Fruit fly (Drosophila melanogaster) whole organism, embryonic: ENCODE data around the gene Noa36.

ENCODE experiments used
- Antp ChIP-seq: fragments of 200-800 bp; sonication (Bioruptor generic); optimal IDR thresholded peaks from 3 replicates; lab custom pipeline; 2016; ENCODE audit warnings: missing biosample characterization, missing genetic modification characterization
- Atf-2 ChIP-seq: fragments of 200-800 bp; sonication (Bioruptor generic); optimal IDR thresholded peaks from 2 replicates; lab custom pipeline; 2016; ENCODE audit warnings: missing biosample characterization, missing genetic modification characterization
- Atf6 ChIP-seq: fragments of 200-800 bp; sonication (Bioruptor generic); IDR thresholded peaks from 2 replicates; pipeline ENCODE4 v1.3.6; 2022; ENCODE audit warnings: missing biosample characterization, missing genetic modification characterization
- BEAF-32 ChIP-seq: fragments of 200-800 bp; sonication (Bioruptor generic); optimal IDR thresholded peaks from 3 replicates; lab custom pipeline; 2017; ENCODE audit warnings: missing biosample characterization, missing genetic modification characterization, mild to moderate bottlenecking, moderate library complexity, missing genetic modification reagents
- CG11504 ChIP-seq: fragments of 200-800 bp; sonication (Bioruptor generic); optimal IDR thresholded peaks from 3 replicates; lab custom pipeline; 2019; ENCODE audit warnings: missing biosample characterization, mild to moderate bottlenecking, missing genetic modification characterization, moderate library complexity
- CG12104 ChIP-seq: fragments of 200-800 bp; sonication (Bioruptor generic); optimal IDR thresholded peaks from 3 replicates; lab custom pipeline; 2016; ENCODE audit warnings: missing biosample characterization, missing genetic modification characterization
- CG12659 ChIP-seq: fragments of 200-800 bp; sonication (Bioruptor generic); optimal IDR thresholded peaks from 3 replicates; lab custom pipeline; 2017; ENCODE audit warnings: mild to moderate bottlenecking, missing biosample characterization, missing genetic modification reagents, missing genetic modification characterization
- CG13296 ChIP-seq: fragments of 200-800 bp; sonication (Bioruptor generic); optimal IDR thresholded peaks from 3 replicates; lab custom pipeline; 2018; ENCODE audit warnings: missing biosample characterization, mild to moderate bottlenecking, missing genetic modification characterization
- CG13894 ChIP-seq: fragments of 200-800 bp; sonication (Bioruptor generic); optimal IDR thresholded peaks from 3 replicates; lab custom pipeline; 2018; ENCODE audit warnings: missing biosample characterization, mild to moderate bottlenecking, missing genetic modification characterization, moderate library complexity
- CG1832 ChIP-seq: fragments of 200-800 bp; sonication (Bioruptor generic); optimal IDR thresholded peaks from 2 replicates; lab custom pipeline; 2017; ENCODE audit warnings: missing biosample characterization, mild to moderate bottlenecking, missing genetic modification characterization, inconsistent platforms
- CG3163 ChIP-seq: fragments of 200-800 bp; sonication (Bioruptor generic); optimal IDR thresholded peaks from 3 replicates; lab custom pipeline; 2016; ENCODE audit warnings: missing biosample characterization, missing genetic modification characterization
- CG32772 ChIP-seq: fragments of 200-800 bp; sonication (Bioruptor generic); IDR thresholded peaks from 2 replicates; pipeline ENCODE4 v1.3.6; 2022; ENCODE audit warnings: missing biosample characterization, missing genetic modification characterization
- CG3995 ChIP-seq: fragments of 200-800 bp; sonication (Bioruptor generic); optimal IDR thresholded peaks from 3 replicates; lab custom pipeline; 2016; ENCODE audit warnings: missing biosample characterization, missing genetic modification characterization
- CG4404 ChIP-seq: fragments of 200-800 bp; sonication (Bioruptor generic); IDR thresholded peaks from 2 replicates; pipeline ENCODE4 v1.3.6; 2022; ENCODE audit warnings: missing biosample characterization, missing genetic modification characterization
- CG4820 ChIP-seq: fragments of 200-800 bp; sonication (Bioruptor generic); optimal IDR thresholded peaks from 3 replicates; lab custom pipeline; 2016; ENCODE audit warnings: missing biosample characterization, missing genetic modification characterization
- CG6683 ChIP-seq: fragments of 200-800 bp; sonication (Bioruptor generic); optimal IDR thresholded peaks from 2 replicates; lab custom pipeline; 2017; ENCODE audit warnings: missing biosample characterization, mild to moderate bottlenecking, missing genetic modification characterization, missing genetic modification reagents
- CG6765 ChIP-seq: fragments of 200-800 bp; sonication (Bioruptor generic); optimal IDR thresholded peaks from 3 replicates; lab custom pipeline; 2017; ENCODE audit warnings: missing biosample characterization, mild to moderate bottlenecking, missing genetic modification characterization
- CG9876 ChIP-seq: fragments of 200-800 bp; sonication (Bioruptor generic); optimal IDR thresholded peaks from 2 replicates; lab custom pipeline; 2016; ENCODE audit warnings: missing biosample characterization, missing genetic modification characterization
- Dad ChIP-seq: fragments of 200-800 bp; sonication (Bioruptor generic); optimal IDR thresholded peaks from 3 replicates; lab custom pipeline; 2016; ENCODE audit warnings: missing biosample characterization, missing genetic modification characterization
- ERR ChIP-seq: fragments of 200-800 bp; sonication (Bioruptor generic); optimal IDR thresholded peaks from 2 replicates; lab custom pipeline; 2016; ENCODE audit warnings: missing biosample characterization, missing genetic modification characterization
- Fer3 ChIP-seq: fragments of 200-800 bp; sonication (Bioruptor generic); optimal IDR thresholded peaks from 2 replicates; lab custom pipeline; 2018; ENCODE audit warnings: missing biosample characterization, mild to moderate bottlenecking, missing genetic modification characterization, moderate library complexity
- H15 ChIP-seq: fragments of 200-800 bp; sonication (Bioruptor generic); IDR thresholded peaks from 3 replicates; pipeline ENCODE4 v1.3.6; 2022; ENCODE audit warnings: missing biosample characterization, missing genetic modification characterization
- Hmr ChIP-seq: fragments of 200-800 bp; sonication (Bioruptor generic); optimal IDR thresholded peaks from 3 replicates; lab custom pipeline; 2017; ENCODE audit warnings: mild to moderate bottlenecking, missing biosample characterization, missing genetic modification reagents, missing genetic modification characterization
- Lhr ChIP-seq: fragments of 200-800 bp; sonication (Bioruptor generic); optimal IDR thresholded peaks from 3 replicates; lab custom pipeline; 2017; ENCODE audit warnings: mild to moderate bottlenecking, missing biosample characterization, missing genetic modification reagents, missing genetic modification characterization
- Mes4 ChIP-seq: fragments of 200-800 bp; sonication (Bioruptor generic); optimal IDR thresholded peaks from 2 replicates; lab custom pipeline; 2016; ENCODE audit warnings: missing biosample characterization, missing genetic modification characterization
- Myb ChIP-seq: fragments of 200-800 bp; sonication (Bioruptor generic); optimal IDR thresholded peaks from 2 replicates; lab custom pipeline; 2016; ENCODE audit warnings: missing biosample characterization, missing genetic modification characterization
- PHDP ChIP-seq: fragments of 200-800 bp; sonication (Bioruptor generic); optimal IDR thresholded peaks from 3 replicates; lab custom pipeline; 2018; ENCODE audit warnings: missing biosample characterization, mild to moderate bottlenecking, missing genetic modification characterization, moderate library complexity
- Sox100B ChIP-seq: fragments of 200-800 bp; sonication (Bioruptor generic); optimal IDR thresholded peaks from 3 replicates; lab custom pipeline; 2018; ENCODE audit warnings: missing biosample characterization, mild to moderate bottlenecking, missing genetic modification characterization
- Stat92E ChIP-seq, 3 experiments: fragments of >200 bp in 2 of 3; fragments of 200-800 bp in 1 of 3; sonication (Bioruptor generic) in 1 of 3; optimal IDR thresholded peaks; 2 replicates each; lab custom pipeline; 2017 to 2019; ENCODE audit warnings: missing biosample characterization in 3 of 3, missing genetic modification characterization in 3 of 3, mild to moderate bottlenecking in 1 of 3, moderate library complexity in 1 of 3
- chinmo ChIP-seq: fragments of 200-800 bp; sonication (Bioruptor generic); IDR thresholded peaks from 4 replicates; pipeline ENCODE4 v1.3.6; 2022; ENCODE audit warnings: missing biosample characterization, missing genetic modification characterization; ENCODE audit not compliant: partially characterized antibody
- corto ChIP-seq: fragments of 200-800 bp; sonication (Bioruptor generic); optimal IDR thresholded peaks from 2 replicates; lab custom pipeline; 2016; ENCODE audit warnings: missing biosample characterization, mild to moderate bottlenecking, missing genetic modification characterization, moderate library complexity
- crc ChIP-seq: fragments of 200-800 bp; sonication (Bioruptor generic); optimal IDR thresholded peaks from 2 replicates; lab custom pipeline; 2016; ENCODE audit warnings: missing biosample characterization, missing genetic modification characterization
- dan ChIP-seq: fragments of 200-800 bp; sonication (Bioruptor generic); IDR thresholded peaks from 2 replicates; pipeline ENCODE4 v1.3.6; 2022; ENCODE audit warnings: missing biosample characterization, missing genetic modification characterization
- danr ChIP-seq: fragments of 200-800 bp; sonication (Bioruptor generic); IDR thresholded peaks from 2 replicates; pipeline ENCODE4 v1.3.6; 2022; ENCODE audit warnings: missing biosample characterization, missing genetic modification characterization
- dmrt11E ChIP-seq: fragments of 200-800 bp; sonication (Bioruptor generic); optimal IDR thresholded peaks from 3 replicates; lab custom pipeline; 2018; ENCODE audit warnings: missing biosample characterization, mild to moderate bottlenecking, missing genetic modification characterization, moderate library complexity
- dmrt99B ChIP-seq: fragments of 200-800 bp; sonication (Bioruptor generic); optimal IDR thresholded peaks from 2 replicates; lab custom pipeline; 2018; ENCODE audit warnings: missing biosample characterization, mild to moderate bottlenecking, missing genetic modification characterization, moderate library complexity
- gcm ChIP-seq: fragments of 200-800 bp; sonication (Bioruptor generic); optimal IDR thresholded peaks from 2 replicates; lab custom pipeline; 2019; ENCODE audit warnings: missing biosample characterization, mild to moderate bottlenecking, missing genetic modification characterization, moderate library complexity
- lbe ChIP-seq: fragments of 200-800 bp; sonication (Bioruptor generic); optimal IDR thresholded peaks from 2 replicates; lab custom pipeline; 2016; ENCODE audit warnings: missing biosample characterization, mild to moderate bottlenecking, missing genetic modification characterization
- lola ChIP-seq, 3 experiments: fragments of >200 bp in 2 of 3; fragments of 200-800 bp in 1 of 3; sonication (Bioruptor generic) in 1 of 3; optimal IDR thresholded peaks; 2 replicates each; lab custom pipeline; 2017 to 2019; ENCODE audit warnings: missing biosample characterization in 3 of 3, missing genetic modification characterization in 3 of 3, mild to moderate bottlenecking in 1 of 3, moderate library complexity in 1 of 3
- row ChIP-seq: fragments of 200-800 bp; sonication (Bioruptor generic); IDR thresholded peaks from 3 replicates; pipeline ENCODE4 v1.3.6; 2022; ENCODE audit warnings: missing biosample characterization, missing genetic modification characterization
- sim ChIP-seq: fragments of 200-800 bp; sonication (Bioruptor generic); IDR thresholded peaks from 2 replicates; pipeline ENCODE4 v1.3.6; 2022; ENCODE audit warnings: missing biosample characterization, missing genetic modification characterization
- slp2 ChIP-seq: fragments of 200-800 bp; sonication (Bioruptor generic); optimal IDR thresholded peaks from 2 replicates; lab custom pipeline; 2016; ENCODE audit warnings: missing biosample characterization, missing genetic modification characterization
- sqz ChIP-seq: fragments of 200-800 bp; sonication (Bioruptor generic); optimal IDR thresholded peaks from 3 replicates; lab custom pipeline; 2018; ENCODE audit warnings: missing biosample characterization, mild to moderate bottlenecking, missing genetic modification characterization
- ssp ChIP-seq: fragments of 200-800 bp; sonication (Bioruptor generic); IDR thresholded peaks from 2 replicates; pipeline ENCODE4 v1.3.6; 2022; ENCODE audit warnings: missing biosample characterization, missing genetic modification characterization
- tgo ChIP-seq: fragments of 200-800 bp; sonication (Bioruptor generic); IDR thresholded peaks from 3 replicates; pipeline ENCODE4 v1.3.6; 2022; ENCODE audit warnings: missing biosample characterization, missing genetic modification characterization
- toy ChIP-seq: fragments of 200-800 bp; sonication (Bioruptor generic); IDR thresholded peaks from 2 replicates; pipeline ENCODE4 v1.3.6; 2022; ENCODE audit warnings: missing biosample characterization, missing genetic modification characterization
- trem ChIP-seq: fragments of 200-800 bp; optimal IDR thresholded peaks from 3 replicates; lab custom pipeline; 2019; ENCODE audit warnings: missing biosample characterization, mild to moderate bottlenecking, missing genetic modification characterization, moderate library complexity
- trh ChIP-seq: fragments of 200-800 bp; sonication (Bioruptor generic); optimal IDR thresholded peaks from 2 replicates; lab custom pipeline; 2016; ENCODE audit warnings: missing biosample characterization, missing genetic modification characterization
- unpg ChIP-seq: fragments of 200-800 bp; sonication (Bioruptor generic); optimal IDR thresholded peaks from 3 replicates; lab custom pipeline; 2018; ENCODE audit warnings: missing biosample characterization, mild to moderate bottlenecking, missing genetic modification characterization, moderate library complexity
- yki ChIP-seq: fragments of >200 bp; optimal IDR thresholded peaks from 3 replicates; lab custom pipeline; 2018

Gene Noa36

DNA sequence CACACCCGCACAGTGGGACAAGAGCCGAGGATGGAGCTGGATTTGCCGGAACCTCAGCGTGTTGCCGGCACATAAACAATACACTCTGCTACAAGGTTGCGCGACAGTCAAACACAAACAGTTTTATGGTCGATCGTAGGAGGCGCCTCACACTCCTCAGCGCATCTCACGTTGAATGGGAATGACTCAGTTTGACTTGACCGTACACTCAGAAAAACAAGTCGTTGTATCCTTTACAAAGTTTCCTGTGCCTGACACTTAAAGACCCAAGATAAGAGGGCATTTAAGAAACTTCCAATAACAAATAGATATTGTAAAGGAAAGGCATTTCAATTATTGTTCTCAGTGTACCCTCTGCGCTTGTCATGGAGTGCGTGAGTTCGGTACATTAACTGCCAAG lies 32.7 kb upstream of the Noa36 start:
- TF ChIP-seq lbe (GFP tag; lab: Kevin White, UChicago) = no peak
- no peak for TF ChIP-seq Stat92E (GFP tag; optimal IDR thresholded peaks at IDR 0.05; lab: Kevin White, UChicago)
- TF ChIP-seq BEAF-32 = no peak
- TF ChIP-seq tgo (GFP tag; lab: Robert Waterston, UW) = peak; percentile 48; the same call in 2 of the 3 replicates
- TF ChIP-seq ssp (GFP tag; lab: Robert Waterston, UW) = 0 out of 2 replicates have a peak, but pooled peaks have one; percentile 32
- TF ChIP-seq yki = no peak
- TF ChIP-seq chinmo (GFP tag; lab: Robert Waterston, UW) = 0 out of 4 replicates have a peak, but pooled peaks have one; percentile 10
- no peak for TF ChIP-seq trh
- TF ChIP-seq Hmr = peak; percentile 27
- peak; percentile 15 for TF ChIP-seq CG12104
- TF ChIP-seq corto (GFP tag; lab: Kevin White, UChicago) = no peak
- TF ChIP-seq Atf-2 (GFP tag; lab: Kevin White, UChicago) = peak; percentile 7
- TF ChIP-seq row = peak; percentile 69
- TF ChIP-seq gcm (GFP tag; lab: Kevin White, UChicago) = peak; percentile 6
- no peak for TF ChIP-seq CG13894 (tag; lab: Kevin White, UChicago)
- peak in 1 of 3 experiments; percentile 13 for TF ChIP-seq lola (GFP tag; optimal IDR thresholded peaks at IDR 0.05; lab: Kevin White, UChicago)
- TF ChIP-seq toy (GFP tag; lab: Robert Waterston, UW) = no peak
- TF ChIP-seq CG3995 (GFP tag; lab: Kevin White, UChicago) = no peak
- peak; percentile 62 for TF ChIP-seq dmrt11E (tag; lab: Kevin White, UChicago)
- TF ChIP-seq CG13296 (GFP tag; lab: Kevin White, UChicago) = peak; percentile 11
- TF ChIP-seq Antp = peak; percentile 60
- peak; percentile 41 for TF ChIP-seq CG9876 (GFP tag; lab: Kevin White, UChicago)
- peak; percentile 26 for TF ChIP-seq CG3163
- TF ChIP-seq sqz = no peak
- no peak for TF ChIP-seq Lhr
- no peak for TF ChIP-seq CG1832
- TF ChIP-seq sim (GFP tag; lab: Robert Waterston, UW) = no peak
- peak; percentile 68 for TF ChIP-seq dmrt99B (tag; lab: Kevin White, UChicago)
- no peak for TF ChIP-seq Dad
- no peak for TF ChIP-seq CG6683
- peak; percentile 64 for TF ChIP-seq unpg (GFP tag; lab: Kevin White, UChicago)
- TF ChIP-seq dan (GFP tag; lab: Robert Waterston, UW) = 0 out of 2 replicates have a peak, but pooled peaks have one; percentile 36
- TF ChIP-seq CG4820 (GFP tag; lab: Kevin White, UChicago) = peak; percentile 72
- peak; percentile 58 for TF ChIP-seq slp2 (GFP tag; lab: Kevin White, UChicago)
- TF ChIP-seq CG4404 (GFP tag; lab: Robert Waterston, UW) = peak; percentile 75
- TF ChIP-seq trem (tag; lab: Kevin White, UChicago) = peak; percentile 46
- TF ChIP-seq Mes4 (GFP tag; lab: Kevin White, UChicago) = peak; percentile 16
- TF ChIP-seq ERR (GFP tag; lab: Kevin White, UChicago) = no peak
- TF ChIP-seq crc (GFP tag; lab: Kevin White, UChicago) = peak; percentile 20
- peak; percentile 7 for TF ChIP-seq PHDP (tag; lab: Kevin White, UChicago)
- TF ChIP-seq CG6765 (GFP tag; lab: Kevin White, UChicago) = peak; percentile 15
- peak; percentile 50 for TF ChIP-seq Fer3
- no peak for TF ChIP-seq CG12659 (GFP tag; lab: Kevin White, UChicago)
- TF ChIP-seq danr = no peak
- TF ChIP-seq H15 = no peak
- TF ChIP-seq Atf6 (GFP tag; lab: Robert Waterston, UW) = 0 out of 2 replicates have a peak, but pooled peaks have one; percentile 15
- peak; percentile 16 for TF ChIP-seq Sox100B (GFP tag; lab: Kevin White, UChicago)
- TF ChIP-seq CG32772 (GFP tag; lab: Robert Waterston, UW) = peak; percentile 44; the same call in 1 of the 2 replicates
- peak; percentile 71 for TF ChIP-seq CG11504 (tag; lab: Kevin White, UChicago)
- peak; percentile 5 for TF ChIP-seq Myb (GFP tag; lab: Kevin White, UChicago)
